Fruit fly (Drosophila melanogaster) whole organism, embryonic: ENCODE results near the gene dre4.

Source experiments
- Atf-2 ChIP-seq: fragments of 200-800 bp; sonication (Bioruptor generic); optimal IDR thresholded peaks from 2 replicates; lab custom pipeline; 2016; ENCODE audit warnings: missing biosample characterization, missing genetic modification characterization
- B-H2 ChIP-seq: fragments of 200-800 bp; sonication (Bioruptor generic); optimal IDR thresholded peaks from 2 replicates; lab custom pipeline; 2018; ENCODE audit warnings: missing biosample characterization, mild to moderate bottlenecking, missing genetic modification characterization
- Bgb ChIP-seq: fragments of 200-800 bp; sonication (Bioruptor generic); IDR thresholded peaks from 2 replicates; pipeline ENCODE4 v1.3.6; 2022; ENCODE audit warnings: missing biosample characterization, missing genetic modification characterization; ENCODE audit not compliant: partially characterized antibody
- CG11560 ChIP-seq: fragments of 200-800 bp; sonication (Bioruptor generic); IDR thresholded peaks from 3 replicates; pipeline ENCODE4 v1.3.6; 2022; ENCODE audit warnings: missing biosample characterization, missing genetic modification characterization
- CG11695 ChIP-seq: fragments of 200-800 bp; sonication (Bioruptor generic); IDR thresholded peaks from 3 replicates; pipeline ENCODE4 v1.3.6; 2022; ENCODE audit warnings: missing biosample characterization, missing genetic modification characterization
- CG15269 ChIP-seq: fragments of 200-800 bp; sonication (Bioruptor generic); optimal IDR thresholded peaks from 2 replicates; lab custom pipeline; 2018; ENCODE audit warnings: missing biosample characterization, mild to moderate bottlenecking, missing genetic modification characterization, moderate library complexity
- CG16779 ChIP-seq: fragments of 200-800 bp; sonication (Bioruptor generic); IDR thresholded peaks from 2 replicates; pipeline ENCODE4 v1.3.6; 2022; ENCODE audit warnings: missing biosample characterization, missing genetic modification characterization
- CG17328 ChIP-seq: fragments of 200-800 bp; sonication (Bioruptor generic); IDR thresholded peaks from 2 replicates; pipeline ENCODE4 v1.3.6; 2022; ENCODE audit warnings: missing biosample characterization, missing genetic modification characterization
- CG17361 ChIP-seq: fragments of 200-800 bp; sonication (Bioruptor generic); IDR thresholded peaks from 3 replicates; pipeline ENCODE4 v1.3.6; 2022; ENCODE audit warnings: missing biosample characterization, missing genetic modification characterization
- CG2129 ChIP-seq: fragments of 200-800 bp; sonication (Bioruptor generic); IDR thresholded peaks from 2 replicates; pipeline ENCODE4 v1.3.6; 2022; ENCODE audit warnings: missing biosample characterization, missing genetic modification characterization; ENCODE audit not compliant: partially characterized antibody
- CG2889 ChIP-seq: fragments of 200-800 bp; sonication (Bioruptor generic); IDR thresholded peaks from 3 replicates; pipeline ENCODE4 v1.3.6; 2022; ENCODE audit warnings: missing biosample characterization, missing genetic modification characterization
- CG3065 ChIP-seq: fragments of 200-800 bp; sonication (Bioruptor generic); optimal IDR thresholded peaks from 2 replicates; lab custom pipeline; 2016; ENCODE audit warnings: missing biosample characterization, missing genetic modification characterization
- CG8089 ChIP-seq: fragments of 200-800 bp; sonication (Bioruptor generic); optimal IDR thresholded peaks from 3 replicates; lab custom pipeline; 2016; ENCODE audit warnings: missing biosample characterization, missing genetic modification characterization
- CG9215 ChIP-seq: fragments of 200-800 bp; sonication (Bioruptor generic); IDR thresholded peaks from 2 replicates; pipeline ENCODE4 v1.3.6; 2022; ENCODE audit warnings: missing biosample characterization, missing genetic modification characterization
- CG9817 ChIP-seq: fragments of 200-800 bp; sonication (Bioruptor generic); optimal IDR thresholded peaks from 2 replicates; lab custom pipeline; 2018; ENCODE audit warnings: missing biosample characterization, mild to moderate bottlenecking, missing genetic modification characterization, moderate library complexity
- Chrac-16 ChIP-seq: fragments of 200-800 bp; sonication (Bioruptor generic); optimal IDR thresholded peaks from 3 replicates; lab custom pipeline; 2016; ENCODE audit warnings: missing biosample characterization, missing genetic modification characterization
- CrebB ChIP-seq: fragments of 200-800 bp; sonication (Bioruptor generic); optimal IDR thresholded peaks from 3 replicates; lab custom pipeline; 2018; ENCODE audit warnings: missing biosample characterization, mild to moderate bottlenecking, missing genetic modification characterization
- Dp ChIP-seq: fragments of 200-800 bp; sonication (Bioruptor generic); optimal IDR thresholded peaks from 2 replicates; lab custom pipeline; 2018; ENCODE audit warnings: missing biosample characterization, mild to moderate bottlenecking, missing genetic modification characterization, moderate library complexity
- Dref ChIP-seq: fragments of 200-800 bp; sonication (Bioruptor generic); IDR thresholded peaks from 2 replicates; pipeline ENCODE4 v1.3.6; 2022; ENCODE audit warnings: missing biosample characterization, missing genetic modification characterization
- E2f1 ChIP-seq: fragments of 200-800 bp; sonication (Bioruptor generic); IDR thresholded peaks from 2 replicates; pipeline ENCODE4 v1.3.6; 2022; ENCODE audit warnings: missing biosample characterization, missing genetic modification characterization
- Fer1 ChIP-seq: fragments of 200-800 bp; sonication (Bioruptor generic); optimal IDR thresholded peaks from 2 replicates; lab custom pipeline; 2017; ENCODE audit warnings: missing biosample characterization, mild to moderate bottlenecking, missing genetic modification characterization
- Fer3 ChIP-seq: fragments of 200-800 bp; sonication (Bioruptor generic); optimal IDR thresholded peaks from 2 replicates; lab custom pipeline; 2018; ENCODE audit warnings: missing biosample characterization, mild to moderate bottlenecking, missing genetic modification characterization, moderate library complexity
- Hmx ChIP-seq: fragments of 200-800 bp; sonication (Bioruptor generic); optimal IDR thresholded peaks from 2 replicates; lab custom pipeline; 2016; ENCODE audit warnings: missing biosample characterization, missing genetic modification characterization
- Kr ChIP-seq: fragments of 200-800 bp; sonication (Bioruptor generic); optimal IDR thresholded peaks from 2 replicates; lab custom pipeline; 2017; ENCODE audit warnings: missing biosample characterization, mild to moderate bottlenecking, missing genetic modification characterization
- Max ChIP-seq: fragments of 200-800 bp; sonication (Bioruptor generic); optimal IDR thresholded peaks from 2 replicates; lab custom pipeline; 2016; ENCODE audit warnings: missing biosample characterization, mild to moderate bottlenecking, missing genetic modification characterization
- Meics ChIP-seq: fragments of 200-800 bp; sonication (Bioruptor generic); optimal IDR thresholded peaks from 2 replicates; lab custom pipeline; 2017; ENCODE audit warnings: missing biosample characterization, mild to moderate bottlenecking, missing genetic modification characterization
- NfI ChIP-seq: fragments of 200-800 bp; sonication (Bioruptor generic); optimal IDR thresholded peaks from 3 replicates; lab custom pipeline; 2018; ENCODE audit warnings: missing biosample characterization, mild to moderate bottlenecking, missing genetic modification characterization, moderate library complexity
- Opbp ChIP-seq: fragments of 200-800 bp; sonication (Bioruptor generic); IDR thresholded peaks from 3 replicates; pipeline ENCODE4 v1.3.6; 2022; ENCODE audit warnings: missing biosample characterization, missing genetic modification characterization; ENCODE audit not compliant: partially characterized antibody
- amos ChIP-seq: fragments of 200-800 bp; sonication (Bioruptor generic); IDR thresholded peaks from 2 replicates; pipeline ENCODE4 v1.3.6; 2022; ENCODE audit warnings: missing biosample characterization, missing genetic modification characterization; ENCODE audit not compliant: partially characterized antibody
- aop ChIP-seq: fragments of 200-800 bp; sonication (Bioruptor generic); IDR thresholded peaks from 2 replicates; pipeline ENCODE4 v1.3.6; 2022; ENCODE audit warnings: missing biosample characterization, missing genetic modification characterization
- btn ChIP-seq: fragments of 200-800 bp; sonication (Bioruptor generic); optimal IDR thresholded peaks from 2 replicates; lab custom pipeline; 2016; ENCODE audit warnings: missing biosample characterization, missing genetic modification characterization
- chn ChIP-seq: fragments of 200-800 bp; sonication (Bioruptor generic); optimal IDR thresholded peaks from 2 replicates; lab custom pipeline; 2016; ENCODE audit warnings: missing biosample characterization, missing genetic modification characterization
- corto ChIP-seq: fragments of 200-800 bp; sonication (Bioruptor generic); optimal IDR thresholded peaks from 2 replicates; lab custom pipeline; 2016; ENCODE audit warnings: missing biosample characterization, mild to moderate bottlenecking, missing genetic modification characterization, moderate library complexity
- da ChIP-seq: fragments of 200-800 bp; sonication (Bioruptor generic); optimal IDR thresholded peaks from 2 replicates; lab custom pipeline; 2016; ENCODE audit warnings: missing biosample characterization, missing genetic modification characterization
- dimm ChIP-seq: fragments of 200-800 bp; sonication (Bioruptor generic); IDR thresholded peaks from 2 replicates; pipeline ENCODE4 v1.3.6; 2022; ENCODE audit warnings: missing biosample characterization, missing genetic modification characterization
- dm ChIP-seq: fragments of 200-800 bp; sonication (Bioruptor generic); optimal IDR thresholded peaks from 3 replicates; lab custom pipeline; 2016; ENCODE audit warnings: missing biosample characterization, missing genetic modification characterization
- gfzf ChIP-seq: fragments of 200-800 bp; sonication (Bioruptor generic); optimal IDR thresholded peaks from 2 replicates; lab custom pipeline; 2016; ENCODE audit warnings: missing biosample characterization, mild to moderate bottlenecking, missing genetic modification characterization, moderate library complexity
- gsb-n ChIP-seq: fragments of 200-800 bp; sonication (Bioruptor generic); optimal IDR thresholded peaks from 3 replicates; lab custom pipeline; 2018; ENCODE audit warnings: missing biosample characterization, mild to moderate bottlenecking, missing genetic modification characterization
- kah ChIP-seq: fragments of 200-800 bp; sonication (Bioruptor generic); optimal IDR thresholded peaks from 2 replicates; lab custom pipeline; 2018; ENCODE audit warnings: missing biosample characterization, mild to moderate bottlenecking, missing genetic modification characterization
- kni ChIP-seq: fragments of 200-800 bp; sonication (Bioruptor generic); optimal IDR thresholded peaks from 3 replicates; lab custom pipeline; 2017; ENCODE audit warnings: mild to moderate bottlenecking, missing biosample characterization, missing genetic modification reagents, missing genetic modification characterization
- mld ChIP-seq: fragments of 200-800 bp; sonication (Bioruptor generic); IDR thresholded peaks from 3 replicates; pipeline ENCODE4 v1.3.6; 2022; ENCODE audit warnings: missing biosample characterization, missing genetic modification characterization; ENCODE audit not compliant: partially characterized antibody
- org-1 ChIP-seq: fragments of 200-800 bp; sonication (Bioruptor generic); optimal IDR thresholded peaks from 2 replicates; lab custom pipeline; 2017; ENCODE audit warnings: missing biosample characterization, missing genetic modification characterization
- pan ChIP-seq, 4 experiments: fragments of >200 bp in 3 of 4; fragments of 200-800 bp in 1 of 4; sonication (Bioruptor generic) in 1 of 4; optimal IDR thresholded peaks in 3 of 4; IDR thresholded peaks in 1 of 4; 2 replicates each; pipeline versions ENCODE4 v1.3.6 to Lab custom; 2017 to 2022; ENCODE audit warnings: missing biosample characterization in 2 of 4, missing genetic modification characterization in 2 of 4, mixed read lengths in 1 of 4
- pum ChIP-seq: fragments of 200-800 bp; sonication (Bioruptor generic); optimal IDR thresholded peaks from 2 replicates; lab custom pipeline; 2016; ENCODE audit warnings: missing biosample characterization, missing genetic modification characterization
- salm ChIP-seq: fragments of 200-800 bp; sonication (Bioruptor generic); optimal IDR thresholded peaks from 2 replicates; lab custom pipeline; 2018; ENCODE audit warnings: missing biosample characterization, mild to moderate bottlenecking, missing genetic modification characterization
- sim ChIP-seq: fragments of 200-800 bp; sonication (Bioruptor generic); IDR thresholded peaks from 2 replicates; pipeline ENCODE4 v1.3.6; 2022; ENCODE audit warnings: missing biosample characterization, missing genetic modification characterization
- sug ChIP-seq: fragments of 200-800 bp; optimal IDR thresholded peaks from 2 replicates; lab custom pipeline; 2019; ENCODE audit warnings: missing biosample characterization, mild to moderate bottlenecking, missing genetic modification characterization, moderate library complexity
- tap ChIP-seq: fragments of 200-800 bp; optimal IDR thresholded peaks from 3 replicates; lab custom pipeline; 2019; ENCODE audit warnings: missing biosample characterization, mild to moderate bottlenecking, missing genetic modification characterization, moderate library complexity
- tio ChIP-seq: fragments of 200-800 bp; sonication (Bioruptor generic); optimal IDR thresholded peaks from 2 replicates; lab custom pipeline; 2017; ENCODE audit warnings: missing biosample characterization, missing genetic modification characterization, inconsistent platforms
- vfl ChIP-seq: fragments of 200-800 bp; sonication (Bioruptor generic); optimal IDR thresholded peaks from 2 replicates; lab custom pipeline; 2016; ENCODE audit warnings: missing biosample characterization, missing genetic modification characterization

Gene dre4

DNA sequence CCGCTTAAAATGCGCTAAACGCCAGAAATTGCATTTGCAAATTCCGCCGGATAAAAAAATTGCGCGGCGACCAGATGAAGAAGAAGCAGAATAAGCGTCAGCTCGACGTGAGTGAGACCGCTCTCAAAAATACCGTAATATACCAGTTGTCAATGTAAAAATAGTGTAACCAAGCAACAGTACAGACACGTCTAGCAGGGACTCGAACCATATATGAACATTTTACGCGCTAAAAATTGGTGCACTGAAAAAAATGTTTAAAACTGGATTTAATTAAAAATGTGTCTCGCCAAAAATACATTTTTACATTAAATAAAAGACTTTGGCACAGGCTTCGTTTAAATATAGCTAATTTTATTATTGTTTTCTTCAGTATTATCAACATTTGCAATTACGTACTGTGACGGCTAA lies at the start of gene dre4:
TSS of gene dre4 (minus strand) at position 98 of the 411 bp plus-strand sequence.
- peak; percentile 87 for TF ChIP-seq E2f1
- TF ChIP-seq B-H2 (GFP tag; lab: Kevin White, UChicago): no peak
- no peak for TF ChIP-seq pan (optimal IDR thresholded peaks at IDR 0.05; lab: Kevin White, UChicago)
- peak in 1 of 2 experiments; percentile 68 for TF ChIP-seq pan (GFP tag; optimal IDR thresholded peaks at IDR 0.05 in 1 of 2, IDR thresholded peaks at IDR 0.05 in 1 of 2)
- peak; percentile 18; the same call in 1 of the 2 replicates for TF ChIP-seq dimm
- TF ChIP-seq kni: no peak
- peak; percentile 42 for TF ChIP-seq org-1 (GFP tag; lab: Kevin White, UChicago)
- TF ChIP-seq Fer3: peak; percentile 66
- TF ChIP-seq CG11695 (GFP tag; lab: Robert Waterston, UW): peak; percentile 62
- TF ChIP-seq CG17328 (GFP tag; lab: Robert Waterston, UW): peak; percentile 69
- peak; percentile 65 for TF ChIP-seq Max (GFP tag; lab: Kevin White, UChicago)
- TF ChIP-seq salm (tag; lab: Kevin White, UChicago): peak; percentile 45
- peak; percentile 32; the same call in 1 of the 2 replicates for TF ChIP-seq CG9215
- peak; percentile 80 for TF ChIP-seq Fer1
- TF ChIP-seq btn (GFP tag; lab: Kevin White, UChicago): peak; percentile 20
- TF ChIP-seq Opbp (GFP tag; lab: Robert Waterston, UW): peak; percentile 59; the same call in 2 of the 3 replicates
- TF ChIP-seq Hmx (GFP tag; lab: Kevin White, UChicago): no peak
- TF ChIP-seq Bgb: peak; percentile 70
- TF ChIP-seq Kr (GFP tag; lab: Kevin White, UChicago): no peak
- TF ChIP-seq aop (GFP tag; lab: Robert Waterston, UW): 0 out of 2 replicates have a peak, but pooled peaks have one; percentile 26
- peak; percentile 52 for TF ChIP-seq CrebB (tag; lab: Kevin White, UChicago)
- no peak for TF ChIP-seq sim (GFP tag; lab: Robert Waterston, UW)
- peak; percentile 62 for TF ChIP-seq amos (GFP tag; lab: Robert Waterston, UW)
- TF ChIP-seq CG2129 (GFP tag; lab: Robert Waterston, UW): no peak
- TF ChIP-seq tio (GFP tag; lab: Kevin White, UChicago): no peak
- peak; percentile 49 for TF ChIP-seq CG8089 (GFP tag; lab: Kevin White, UChicago)
- TF ChIP-seq Dref: 0 out of 2 replicates have a peak, but pooled peaks have one; percentile 22
- TF ChIP-seq kah (GFP tag; lab: Kevin White, UChicago): no peak
- TF ChIP-seq CG16779 (GFP tag; lab: Robert Waterston, UW): 0 out of 2 replicates have a peak, but pooled peaks have one; percentile 15
- TF ChIP-seq NfI (GFP tag; lab: Kevin White, UChicago): peak; percentile 42
- TF ChIP-seq Atf-2 (GFP tag; lab: Kevin White, UChicago): peak; percentile 66
- peak; percentile 72 for TF ChIP-seq gsb-n
- peak; percentile 97 for TF ChIP-seq gfzf
- TF ChIP-seq tap (tag; lab: Kevin White, UChicago): peak; percentile 35
- TF ChIP-seq corto (GFP tag; lab: Kevin White, UChicago): no peak
- peak; percentile 70 for TF ChIP-seq Chrac-16
- peak; percentile 73 for TF ChIP-seq CG17361 (GFP tag; lab: Robert Waterston, UW)
- TF ChIP-seq pum (GFP tag; lab: Kevin White, UChicago): peak; percentile 55
- TF ChIP-seq da (GFP tag; lab: Kevin White, UChicago): peak; percentile 35
- TF ChIP-seq CG15269: peak; percentile 58
- peak; percentile 46 for TF ChIP-seq chn
- TF ChIP-seq CG3065 (GFP tag; lab: Kevin White, UChicago): peak; percentile 42
- no peak for TF ChIP-seq CG11560
- TF ChIP-seq dm (GFP tag; lab: Kevin White, UChicago): peak; percentile 66
- TF ChIP-seq Meics: peak; percentile 72
- TF ChIP-seq Dp: peak; percentile 81
- TF ChIP-seq vfl (GFP tag; lab: Kevin White, UChicago): peak; percentile 33
- TF ChIP-seq mld (GFP tag; lab: Robert Waterston, UW): no peak
- peak; percentile 24 for TF ChIP-seq CG9817
- no peak for TF ChIP-seq sug (tag; lab: Kevin White, UChicago)
- peak; percentile 59; the same call in 1 of the 3 replicates for TF ChIP-seq CG2889 (GFP tag; lab: Robert Waterston, UW)
